Worm (Caenorhabditis elegans) whole organism, L4 larva: ENCODE results near the gene F34D10.4.

Source experiments
- D1046.2 ChIP-seq: fragments of 200-800 bp; sonication (Bioruptor generic); IDR thresholded peaks from 2 replicates; pipeline ENCODE4 v1.3.6; 2022; ENCODE audit warnings: missing genetic modification characterization, missing compliant biosample characterization
- F26F4.8 ChIP-seq: fragments of 200-800 bp; sonication (Bioruptor generic); conservative IDR thresholded peaks from 2 replicates; pipeline ENCODE4 v1.3.6; 2022; ENCODE audit warnings: missing genetic modification characterization, missing compliant biosample characterization
- F37D6.2 ChIP-seq: sonication (generic microtip); optimal IDR thresholded peaks from 2 replicates; lab custom pipeline; 2016; ENCODE audit warnings: mild to moderate bottlenecking, missing genetic modification characterization, missing compliant biosample characterization
- R02D3.7 ChIP-seq: fragments of 150-350 bp; sonication (generic microtip); optimal IDR thresholded peaks from 3 replicates; lab custom pipeline; 2014; ENCODE audit warnings: missing biosample characterization, missing genetic modification characterization
- T20F7.1 ChIP-seq: fragments of 200-800 bp; sonication (Bioruptor generic); optimal IDR thresholded peaks from 2 replicates; lab custom pipeline; 2018; ENCODE audit warnings: mild to moderate bottlenecking, missing genetic modification characterization, missing compliant biosample characterization
- T26A8.4 ChIP-seq: fragments of 200-800 bp; sonication (Bioruptor generic); IDR thresholded peaks from 2 replicates; pipeline ENCODE4 v1.3.6; 2022; ENCODE audit warnings: missing genetic modification characterization, missing compliant biosample characterization
- Y105C5A.15 ChIP-seq: fragments of 200-800 bp; sonication (Bioruptor generic); IDR thresholded peaks from 2 replicates; pipeline ENCODE4 v1.3.6; 2022; ENCODE audit warnings: missing genetic modification characterization, missing compliant biosample characterization
- Y5F2A.4 ChIP-seq: fragments of 200-800 bp; sonication (Bioruptor generic); optimal IDR thresholded peaks from 2 replicates; lab custom pipeline; 2018; ENCODE audit warnings: mild to moderate bottlenecking, missing genetic modification characterization, missing compliant biosample characterization
- Y75B8A.6 ChIP-seq: fragments of 200-800 bp; sonication (Bioruptor generic); IDR thresholded peaks from 2 replicates; pipeline ENCODE4 v1.3.6; 2022; ENCODE audit warnings: missing genetic modification reagents, missing genetic modification characterization, missing compliant biosample characterization
- ZK546.5 ChIP-seq, 2 experiments: sonication (generic microtip); optimal IDR thresholded peaks; 2 replicates each; lab custom pipeline; 2017; ENCODE audit warnings: missing biosample characterization in 2 of 2, missing genetic modification characterization in 2 of 2
- ceh-28 ChIP-seq: fragments of 150-350 bp; optimal IDR thresholded peaks from 2 replicates; lab custom pipeline; 2014; ENCODE audit warnings: missing biosample characterization, missing genetic modification reagents, missing genetic modification characterization
- ceh-32 ChIP-seq: sonication (generic microtip); optimal IDR thresholded peaks from 2 replicates; lab custom pipeline; 2016; ENCODE audit warnings: mild to moderate bottlenecking, missing genetic modification characterization, missing compliant biosample characterization; ENCODE audit not compliant: poor library complexity
- ceh-82 ChIP-seq: sonication (generic microtip); optimal IDR thresholded peaks from 2 replicates; lab custom pipeline; 2017; ENCODE audit warnings: missing biosample characterization, missing genetic modification characterization
- cey-2 ChIP-seq: sonication (generic microtip); optimal IDR thresholded peaks from 3 replicates; lab custom pipeline; 2017; ENCODE audit warnings: missing genetic modification characterization, mild to moderate bottlenecking, missing compliant biosample characterization, antibody characterized with exemption, borderline replicate concordance; ENCODE audit not compliant: insufficient read depth
- ctbp-1 ChIP-seq: fragments of 200-800 bp; sonication (Bioruptor generic); IDR thresholded peaks from 2 replicates; pipeline ENCODE4 v1.3.6; 2022; ENCODE audit warnings: missing genetic modification reagents, missing genetic modification characterization, missing compliant biosample characterization
- daf-16 ChIP-seq, 3 experiments: sonication (generic microtip); optimal IDR thresholded peaks; 2 replicates each; lab custom pipeline; 2016 to 2017; ENCODE audit warnings: missing genetic modification characterization in 3 of 3, missing genetic modification reagents in 3 of 3, mild to moderate bottlenecking in 2 of 3, missing compliant biosample characterization in 2 of 3, missing biosample characterization in 1 of 3, moderate library complexity in 1 of 3
- dmd-6 ChIP-seq: fragments of 200-800 bp; sonication (Bioruptor generic); IDR thresholded peaks from 2 replicates; pipeline ENCODE4 v1.3.6; 2022; ENCODE audit warnings: missing genetic modification reagents, missing genetic modification characterization, missing compliant biosample characterization
- dpl-1 ChIP-seq: fragments of 150-350 bp; optimal IDR thresholded peaks from 2 replicates; lab custom pipeline; 2014; ENCODE audit warnings: missing biosample characterization, missing genetic modification reagents, missing genetic modification characterization
- duxl-1 ChIP-seq: sonication (generic microtip); optimal IDR thresholded peaks from 2 replicates; lab custom pipeline; 2016; ENCODE audit warnings: mild to moderate bottlenecking, missing genetic modification characterization, moderate library complexity, missing compliant biosample characterization; ENCODE audit not compliant: poor library complexity
- dve-1 ChIP-seq: sonication (generic microtip); optimal IDR thresholded peaks from 2 replicates; lab custom pipeline; 2017; ENCODE audit warnings: antibody characterized with exemption, mild to moderate bottlenecking, missing genetic modification characterization, missing compliant biosample characterization; ENCODE audit not compliant: insufficient read depth
- egl-43 ChIP-seq: fragments of 200-800 bp; sonication (Bioruptor generic); IDR thresholded peaks from 2 replicates; pipeline ENCODE4 v1.3.6; 2022; ENCODE audit warnings: missing genetic modification reagents, missing genetic modification characterization, missing compliant biosample characterization
- fkh-10 ChIP-seq: fragments of 150-350 bp; optimal IDR thresholded peaks from 2 replicates; lab custom pipeline; 2014; ENCODE audit warnings: missing biosample characterization, missing genetic modification reagents, missing genetic modification characterization
- hif-1 ChIP-seq, 2 experiments: sonication (generic microtip); optimal IDR thresholded peaks; 2 replicates each; lab custom pipeline; 2016 to 2017; ENCODE audit warnings: missing compliant biosample characterization in 2 of 2, missing genetic modification characterization in 2 of 2, missing genetic modification reagents in 2 of 2, missing genotype in 2 of 2, mild to moderate bottlenecking in 1 of 2
- hmg-1.1 ChIP-seq: fragments of 200-800 bp; sonication (Bioruptor generic); IDR thresholded peaks from 2 replicates; pipeline ENCODE4 v1.3.6; 2022; ENCODE audit warnings: missing genetic modification reagents, missing genetic modification characterization, missing compliant biosample characterization
- lim-7 ChIP-seq: fragments of 200-800 bp; sonication (Bioruptor generic); IDR thresholded peaks from 2 replicates; pipeline ENCODE4 v1.3.6; 2022; ENCODE audit warnings: missing genetic modification characterization, missing compliant biosample characterization
- lin-13 ChIP-seq: fragments of 150-350 bp; optimal IDR thresholded peaks from 2 replicates; lab custom pipeline; 2014; ENCODE audit warnings: missing biosample characterization, missing genetic modification reagents, missing genetic modification characterization
- lin-29 ChIP-seq: fragments of 200-800 bp; sonication (Bioruptor generic); IDR thresholded peaks from 2 replicates; pipeline ENCODE4 v1.3.6; 2022; ENCODE audit warnings: missing genetic modification reagents, missing genetic modification characterization, missing compliant biosample characterization
- lir-3 ChIP-seq: sonication (generic microtip); optimal IDR thresholded peaks from 2 replicates; lab custom pipeline; 2016; ENCODE audit warnings: mild to moderate bottlenecking, missing genetic modification characterization, missing compliant biosample characterization
- madf-5 ChIP-seq, 2 experiments: fragments of 200-800 bp; sonication (Bioruptor generic); IDR thresholded peaks; 2 replicates each; pipeline ENCODE4 v1.3.6; 2022; ENCODE audit warnings: missing compliant biosample characterization in 2 of 2, missing genetic modification characterization in 2 of 2
- mdt-29 ChIP-seq: fragments of 200-800 bp; sonication (Bioruptor generic); IDR thresholded peaks from 2 replicates; pipeline ENCODE4 v1.3.6; 2022; ENCODE audit warnings: missing genetic modification reagents, missing genetic modification characterization, missing compliant biosample characterization
- mep-1 ChIP-seq: fragments of 150-350 bp; sonication (generic microtip); optimal IDR thresholded peaks from 3 replicates; lab custom pipeline; 2014; ENCODE audit warnings: missing biosample characterization, missing genetic modification characterization
- mes-2 ChIP-seq: sonication (generic microtip); optimal IDR thresholded peaks from 2 replicates; lab custom pipeline; 2016; ENCODE audit warnings: missing genotype, mild to moderate bottlenecking, missing genetic modification characterization, missing compliant biosample characterization; ENCODE audit not compliant: poor library complexity, severe bottlenecking
- nhr-102 ChIP-seq: sonication (generic microtip); optimal IDR thresholded peaks from 2 replicates; lab custom pipeline; 2016; ENCODE audit warnings: mild to moderate bottlenecking, missing genetic modification characterization, moderate library complexity, missing compliant biosample characterization
- nhr-237 ChIP-seq: sonication (generic microtip); optimal IDR thresholded peaks from 2 replicates; lab custom pipeline; 2017; ENCODE audit warnings: missing biosample characterization, missing genetic modification characterization
- nhr-28 ChIP-seq: fragments of 150-350 bp; optimal IDR thresholded peaks from 2 replicates; lab custom pipeline; 2014; ENCODE audit warnings: missing biosample characterization, missing genetic modification characterization
- nhr-41 ChIP-seq: fragments of 200-800 bp; sonication (Bioruptor generic); IDR thresholded peaks from 2 replicates; pipeline ENCODE4 v1.3.6; 2022; ENCODE audit warnings: missing genetic modification reagents, missing genetic modification characterization, missing compliant biosample characterization
- nhr-48 ChIP-seq: sonication (generic microtip); optimal IDR thresholded peaks from 2 replicates; lab custom pipeline; 2016; ENCODE audit warnings: mild to moderate bottlenecking, missing genetic modification characterization, missing compliant biosample characterization
- nhr-76 ChIP-seq: fragments of 150-350 bp; optimal IDR thresholded peaks from 2 replicates; lab custom pipeline; 2014; ENCODE audit warnings: missing biosample characterization, missing genetic modification characterization
- nhr-77 ChIP-seq: fragments of 150-350 bp; optimal IDR thresholded peaks from 2 replicates; lab custom pipeline; 2014; ENCODE audit warnings: missing biosample characterization, missing genetic modification characterization
- pha-4 ChIP-seq, 2 experiments: fragments of 150-350 bp in 1 of 2; fragments of 200-800 bp in 1 of 2; sonication (Bioruptor generic) in 1 of 2; IDR thresholded peaks in 1 of 2; optimal IDR thresholded peaks in 1 of 2; 2 replicates each; pipeline versions ENCODE4 v1.3.6 to Lab custom; 2014 to 2022; ENCODE audit warnings: missing genetic modification characterization in 2 of 2, missing genetic modification reagents in 2 of 2, missing biosample characterization in 1 of 2, missing compliant biosample characterization in 1 of 2
- saeg-2 ChIP-seq: fragments of 200-800 bp; sonication (Bioruptor generic); IDR thresholded peaks from 2 replicates; pipeline ENCODE4 v1.3.6; 2022; ENCODE audit warnings: missing genetic modification reagents, missing genetic modification characterization, missing compliant biosample characterization
- skn-1 ChIP-seq: fragments of 150-350 bp; optimal IDR thresholded peaks from 2 replicates; lab custom pipeline; 2014; ENCODE audit warnings: missing biosample characterization, missing genetic modification characterization
- snpc-1.2 ChIP-seq: fragments of 200-800 bp; sonication (Bioruptor generic); IDR thresholded peaks from 2 replicates; pipeline ENCODE4 v1.3.6; 2022; ENCODE audit warnings: missing genetic modification reagents, missing genetic modification characterization, missing compliant biosample characterization
- tra-1 ChIP-seq: fragments of 200-800 bp; sonication (Bioruptor generic); IDR thresholded peaks from 2 replicates; pipeline ENCODE4 v1.3.6; 2022; ENCODE audit warnings: missing genetic modification reagents, missing genetic modification characterization, missing compliant biosample characterization
- unc-62 ChIP-seq, 3 experiments: fragments of 150-350 bp in 1 of 3; sonication (generic microtip); optimal IDR thresholded peaks in 2 of 3; peaks in 1 of 3; 1 replicate in 1 of 3; 2 replicates in 2 of 3; lab custom pipeline; 2014 to 2017; ENCODE audit warnings: missing biosample characterization in 3 of 3, missing genetic modification characterization in 3 of 3, missing genetic modification reagents in 3 of 3, missing genotype in 1 of 3
- ztf-7 ChIP-seq: fragments of 150-350 bp; optimal IDR thresholded peaks from 2 replicates; lab custom pipeline; 2014; ENCODE audit warnings: missing biosample characterization, missing genetic modification characterization

The F34D10.4 gene

ce11 chrIII:3701411-3702310, 34.7 kb upstream of the F34D10.4 start, which contains the start of the genes pdi-1 and C14B1.2 (continued):
- peak; percentile 10 for TF ChIP-seq nhr-102 (tag; lab: Kevin White, UChicago)
- TF ChIP-seq nhr-77 = peak; percentile 35
- TF ChIP-seq nhr-48 (tag; lab: Kevin White, UChicago) = peak; percentile 54
- TF ChIP-seq ceh-28 (tag; lab: Kevin White, UChicago) = no peak
- TF ChIP-seq duxl-1 (tag; lab: Kevin White, UChicago) = no peak
- no peak for TF ChIP-seq F37D6.2 (tag; lab: Kevin White, UChicago)
- TF ChIP-seq skn-1 (tag; lab: Kevin White, UChicago) = no peak
- no peak for TF ChIP-seq saeg-2 (GFP tag; lab: Robert Waterston, UW)
- peak in 1 of 2 experiments; percentile 41 for TF ChIP-seq hif-1 (tag; optimal IDR thresholded peaks at IDR 0.05; lab: Kevin White, UChicago)
- no peak for TF ChIP-seq lir-3 (tag; lab: Kevin White, UChicago)
- TF ChIP-seq nhr-76 (tag; lab: Kevin White, UChicago) = no peak
- no peak for TF ChIP-seq madf-5 (GFP tag; IDR thresholded peaks at IDR 0.05; lab: Robert Waterston, UW)
- TF ChIP-seq snpc-1.2 = no peak
- TF ChIP-seq daf-16 (GFP tag; optimal IDR thresholded peaks at IDR 0.05; lab: Kevin White, UChicago) = no peak
- TF ChIP-seq daf-16 (tag; optimal IDR thresholded peaks at IDR 0.05; lab: Kevin White, UChicago) = peak; percentile 2
- TF ChIP-seq dpl-1 (GFP tag; lab: Kevin White, UChicago) = peak; percentile 56
- TF ChIP-seq mes-2 (tag; lab: Kevin White, UChicago) = peak; percentile 35
- TF ChIP-seq ceh-82 (tag; lab: Kevin White, UChicago) = no peak
- no peak for TF ChIP-seq lin-29 (GFP tag; lab: Robert Waterston, UW)
- peak; percentile 66 for TF ChIP-seq T20F7.1 (GFP tag; lab: Kevin White, UChicago)
- peak; percentile 55 for TF ChIP-seq nhr-28
- peak; percentile 64 for TF ChIP-seq mep-1 (tag; lab: Kevin White, UChicago)
- TF ChIP-seq Y105C5A.15 (GFP tag; lab: Robert Waterston, UW) = no peak
- 0 out of 2 replicates have a peak, but pooled peaks have one; percentile 51 for TF ChIP-seq tra-1
- TF ChIP-seq pha-4 (GFP tag; IDR thresholded peaks at IDR 0.05; lab: Robert Waterston, UW) = peak; percentile 54; the same call in 1 of the 2 replicates
- TF ChIP-seq pha-4 (tag; optimal IDR thresholded peaks at IDR 0.05; lab: Kevin White, UChicago) = no peak
- TF ChIP-seq lim-7 = 0 out of 2 replicates have a peak, but pooled peaks have one; percentile 55
- no peak for TF ChIP-seq ZK546.5 (tag; optimal IDR thresholded peaks at IDR 0.05; lab: Kevin White, UChicago)
- TF ChIP-seq nhr-41 (GFP tag; lab: Robert Waterston, UW) = peak; percentile 64; the same call in 1 of the 2 replicates
- TF ChIP-seq Y5F2A.4 (GFP tag; lab: Kevin White, UChicago) = no peak
- no peak for TF ChIP-seq ztf-7 (tag; lab: Kevin White, UChicago)
- TF ChIP-seq R02D3.7 (tag; lab: Kevin White, UChicago) = no peak
- TF ChIP-seq nhr-237 (tag; lab: Kevin White, UChicago) = no peak
- TF ChIP-seq D1046.2 = no peak
- no peak for TF ChIP-seq ctbp-1 (GFP tag; lab: Robert Waterston, UW)
- TF ChIP-seq ceh-32 (tag; lab: Kevin White, UChicago) = no peak
- peak; percentile 59; the same call in 1 of the 2 replicates for TF ChIP-seq egl-43
- TF ChIP-seq lin-13 (GFP tag; lab: Kevin White, UChicago) = peak; percentile 59
- TF ChIP-seq T26A8.4 = no peak
- no peak for TF ChIP-seq cey-2 (tag; lab: Kevin White, UChicago)
- no peak for TF ChIP-seq fkh-10
- TF ChIP-seq dve-1 = peak; percentile 87
- TF ChIP-seq Y75B8A.6 = 0 out of 2 replicates have a peak, but pooled peaks have one; percentile 37
- peak; percentile 66; the same call in 1 of the 2 replicates for TF ChIP-seq hmg-1.1 (GFP tag; lab: Robert Waterston, UW)
- no peak for TF ChIP-seq mdt-29
- TF ChIP-seq unc-62 (GFP tag; optimal IDR thresholded peaks at IDR 0.05 in 1 of 2; lab: Kevin White, UChicago) = no peak
- no peak for TF ChIP-seq unc-62 (tag; optimal IDR thresholded peaks at IDR 0.05; lab: Kevin White, UChicago)
- TF ChIP-seq dmd-6 (GFP tag; lab: Robert Waterston, UW) = peak; percentile 74
- TF ChIP-seq F26F4.8 = no peak
